Worm (Caenorhabditis elegans) whole organism, L2 larva: ENCODE measurements around the gene Y62H9A.7.

Experiments
- F13H6.1 ChIP-seq: sonication (generic microtip); optimal IDR thresholded peaks from 2 replicates; lab custom pipeline; 2016; ENCODE audit warnings: missing genetic modification characterization, missing compliant biosample characterization
- ZK546.5 ChIP-seq: sonication (generic microtip); optimal IDR thresholded peaks from 2 replicates; lab custom pipeline; 2017; ENCODE audit warnings: missing biosample characterization, missing genetic modification characterization
- alr-1 ChIP-seq: fragments of 150-350 bp; optimal IDR thresholded peaks from 2 replicates; lab custom pipeline; 2014; ENCODE audit warnings: missing biosample characterization, missing genetic modification characterization
- ceh-16 ChIP-seq: fragments of 150-350 bp; optimal IDR thresholded peaks from 2 replicates; lab custom pipeline; 2014; ENCODE audit warnings: missing biosample characterization, missing genetic modification characterization
- ceh-82 ChIP-seq: fragments of 150-350 bp; optimal IDR thresholded peaks from 2 replicates; lab custom pipeline; 2014; ENCODE audit warnings: missing biosample characterization, missing genetic modification characterization
- dmd-4 ChIP-seq: sonication (generic microtip); optimal IDR thresholded peaks from 2 replicates; lab custom pipeline; 2017; ENCODE audit warnings: missing biosample characterization, missing genetic modification characterization
- elt-1 ChIP-seq: fragments of 150-350 bp; optimal IDR thresholded peaks from 2 replicates; lab custom pipeline; 2014; ENCODE audit warnings: missing biosample characterization, missing genetic modification characterization
- elt-3 ChIP-seq: sonication (generic microtip); optimal IDR thresholded peaks from 2 replicates; lab custom pipeline; 2017; ENCODE audit warnings: missing biosample characterization, missing genetic modification characterization
- lin-11 ChIP-seq: fragments of 150-350 bp; sonication (generic microtip); optimal IDR thresholded peaks from 2 replicates; lab custom pipeline; 2014; ENCODE audit warnings: missing biosample characterization, missing genetic modification characterization, inconsistent platforms, mixed read lengths
- lin-13 ChIP-seq: fragments of 150-350 bp; optimal IDR thresholded peaks from 2 replicates; lab custom pipeline; 2014; ENCODE audit warnings: missing biosample characterization, missing genetic modification reagents, missing genetic modification characterization
- lin-39 ChIP-seq: fragments of 150-350 bp; optimal IDR thresholded peaks from 2 replicates; lab custom pipeline; 2014; ENCODE audit warnings: missing biosample characterization, missing genetic modification reagents, missing genetic modification characterization
- mab-5 ChIP-seq: fragments of 150-350 bp; optimal IDR thresholded peaks from 2 replicates; lab custom pipeline; 2014; ENCODE audit warnings: missing biosample characterization, missing genetic modification characterization
- mdl-1 ChIP-seq, 2 experiments: fragments of 150-350 bp in 1 of 2; sonication (generic microtip) in 1 of 2; optimal IDR thresholded peaks; 2 replicates each; lab custom pipeline; 2017; ENCODE audit warnings: missing biosample characterization in 2 of 2, missing genetic modification characterization in 2 of 2
- nhr-10 ChIP-seq: sonication (generic microtip); optimal IDR thresholded peaks from 2 replicates; lab custom pipeline; 2017; ENCODE audit warnings: missing biosample characterization, missing genetic modification characterization
- nhr-11 ChIP-seq: fragments of 150-350 bp; optimal IDR thresholded peaks from 2 replicates; lab custom pipeline; 2014; ENCODE audit warnings: missing biosample characterization, missing genetic modification characterization
- nhr-12 ChIP-seq: fragments of 150-350 bp; optimal IDR thresholded peaks from 2 replicates; lab custom pipeline; 2014; ENCODE audit warnings: missing biosample characterization, missing genetic modification characterization
- nhr-129 ChIP-seq: fragments of 150-350 bp; optimal IDR thresholded peaks from 2 replicates; lab custom pipeline; 2014; ENCODE audit warnings: missing biosample characterization, missing genetic modification characterization
- nhr-23 ChIP-seq: fragments of 150-350 bp; optimal IDR thresholded peaks from 2 replicates; lab custom pipeline; 2014; ENCODE audit warnings: missing biosample characterization, missing genetic modification reagents, missing genetic modification characterization
- nhr-237 ChIP-seq: fragments of 150-350 bp; optimal IDR thresholded peaks from 2 replicates; lab custom pipeline; 2014; ENCODE audit warnings: missing biosample characterization, missing genetic modification characterization
- nhr-6 ChIP-seq: fragments of 150-350 bp; optimal IDR thresholded peaks from 2 replicates; lab custom pipeline; 2014; ENCODE audit warnings: missing biosample characterization, missing genetic modification characterization
- nhr-77 ChIP-seq: fragments of 150-350 bp; optimal IDR thresholded peaks from 2 replicates; lab custom pipeline; 2014; ENCODE audit warnings: missing biosample characterization, missing genetic modification characterization
- sem-4 ChIP-seq: fragments of 150-350 bp; optimal IDR thresholded peaks from 2 replicates; lab custom pipeline; 2014; ENCODE audit warnings: missing biosample characterization, missing genetic modification reagents, missing genetic modification characterization
- sma-3 ChIP-seq: sonication (generic microtip); optimal IDR thresholded peaks from 2 replicates; lab custom pipeline; 2016; ENCODE audit warnings: missing genetic modification reagents, missing genetic modification characterization, missing compliant biosample characterization
- unc-39 ChIP-seq: fragments of 150-350 bp; optimal IDR thresholded peaks from 2 replicates; lab custom pipeline; 2014; ENCODE audit warnings: missing biosample characterization, missing genetic modification characterization
- unc-55 ChIP-seq: fragments of 150-350 bp; sonication (generic microtip); optimal IDR thresholded peaks from 3 replicates; lab custom pipeline; 2014; ENCODE audit warnings: missing biosample characterization, missing genetic modification reagents, missing genetic modification characterization
- zag-1 ChIP-seq: fragments of 150-350 bp; optimal IDR thresholded peaks from 2 replicates; lab custom pipeline; 2014; ENCODE audit warnings: missing biosample characterization, missing genetic modification characterization
- ztf-1 ChIP-seq: fragments of 200-800 bp; sonication (Bioruptor generic); conservative IDR thresholded peaks from 2 replicates; pipeline ENCODE4 v1.3.6; 2022; ENCODE audit warnings: missing genetic modification characterization, missing compliant biosample characterization
- ztf-11 ChIP-seq: sonication (generic microtip); optimal IDR thresholded peaks from 2 replicates; lab custom pipeline; 2017; ENCODE audit warnings: missing biosample characterization, missing genetic modification characterization

Y62H9A.7 gene

DNA sequence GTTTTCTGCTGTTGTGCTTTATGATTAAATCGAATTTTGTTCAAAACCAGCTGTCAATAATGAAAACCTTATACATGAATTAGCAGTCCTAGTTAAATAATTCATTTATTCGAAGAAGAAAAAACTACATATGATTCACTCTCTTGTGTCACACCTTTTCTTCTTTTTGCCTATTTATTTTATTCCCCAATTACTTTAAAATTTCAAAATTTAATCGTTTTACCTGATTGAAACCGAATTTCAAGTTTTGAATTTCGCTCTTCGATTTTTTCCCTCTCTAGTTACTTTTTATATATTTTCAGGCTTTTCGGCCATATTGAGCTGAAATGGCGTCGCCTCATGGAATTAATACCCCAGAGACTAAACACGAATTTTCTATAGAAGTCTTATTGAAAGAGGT is 33.0 kb downstream of the Y62H9A.7 start, which contains the start of gene xtr-1:
xtr-1 (plus strand) TSS at position 301 of the 400 bp plus-strand sequence.
- TF ChIP-seq zag-1 = no peak
- no peak for TF ChIP-seq alr-1
- no peak for TF ChIP-seq nhr-237
- no peak for TF ChIP-seq sma-3 (GFP tag; lab: Kevin White, UChicago)
- no peak for TF ChIP-seq mab-5 (tag; lab: Kevin White, UChicago)
- TF ChIP-seq nhr-12 (tag; lab: Kevin White, UChicago) = no peak
- no peak for TF ChIP-seq elt-1 (tag; lab: Kevin White, UChicago)
- TF ChIP-seq ceh-16 (tag; lab: Kevin White, UChicago) = no peak
- no peak for TF ChIP-seq nhr-23 (tag; lab: Kevin White, UChicago)

DNA sequence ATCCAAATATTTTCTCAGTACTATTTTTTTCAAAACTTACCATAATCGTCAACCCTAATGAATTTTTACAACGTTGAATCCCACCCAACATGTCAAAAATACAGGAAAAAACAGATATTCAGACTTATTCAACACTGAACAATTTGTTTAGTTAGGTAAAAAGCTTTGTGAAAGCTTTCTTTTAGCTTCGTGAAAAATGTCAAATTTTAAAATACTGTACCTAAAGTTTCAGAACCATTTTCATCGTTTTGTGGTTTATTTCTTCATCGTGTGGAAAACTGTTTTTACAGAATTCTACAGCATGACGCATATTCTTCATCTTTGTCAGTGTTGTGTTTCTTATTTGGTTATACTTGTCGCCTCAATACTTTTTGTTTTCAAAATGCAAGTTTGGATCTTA is 34.9 kb downstream of the Y62H9A.7 start, which contains the start of gene F54F7.14:
F54F7.14 (plus strand) TSS at position 301 of the 400 bp plus-strand sequence.
- no peak for TF ChIP-seq nhr-6 (tag; lab: Kevin White, UChicago)
- no peak for TF ChIP-seq lin-39 (tag; lab: Kevin White, UChicago)
- no peak for TF ChIP-seq ztf-11 (tag; lab: Kevin White, UChicago)
- no peak for TF ChIP-seq F13H6.1 (tag; lab: Kevin White, UChicago)
- TF ChIP-seq nhr-12 (tag; lab: Kevin White, UChicago) = no peak

ce11 chrX:11850082-11850481 is 35.4 kb downstream of the Y62H9A.7 start, which contains the start of gene F54F7.3:
TSS of gene F54F7.3 (minus strand) at chrX:11850182.
- no peak for TF ChIP-seq unc-55 (GFP tag; lab: Kevin White, UChicago)
- TF ChIP-seq lin-11 (tag; lab: Kevin White, UChicago) = no peak
- no peak for TF ChIP-seq ceh-82 (tag; lab: Kevin White, UChicago)

DNA sequence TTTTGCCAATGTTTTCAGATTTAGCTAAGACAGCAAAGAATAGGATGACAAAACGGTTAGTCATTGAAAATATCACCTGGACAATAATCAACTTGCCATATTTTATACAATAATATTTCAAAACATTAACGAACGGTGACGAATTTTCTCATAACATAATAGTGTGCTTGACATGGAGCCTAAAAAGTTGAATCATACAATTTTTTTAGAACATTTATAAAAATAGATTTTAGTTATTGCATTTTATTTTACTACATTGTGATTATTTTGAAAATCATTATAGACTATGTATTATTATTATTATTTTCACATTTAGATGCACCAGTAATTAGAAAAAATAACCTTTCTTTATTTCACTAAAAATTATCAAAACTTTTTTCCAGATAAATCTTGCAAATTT is 36.9 kb downstream of the Y62H9A.7 start, which contains the start of gene F54F7.9:
F54F7.9 (minus strand) TSS at position 101 of the 400 bp plus-strand sequence.
- TF ChIP-seq lin-13 (GFP tag; lab: Kevin White, UChicago) (no peak), mab-5 (tag; lab: Kevin White, UChicago) (no peak), nhr-77 (no peak), unc-39 (tag; lab: Kevin White, UChicago) (no peak)
- TF ChIP-seq, all 48 proteins: peak for 0

DNA sequence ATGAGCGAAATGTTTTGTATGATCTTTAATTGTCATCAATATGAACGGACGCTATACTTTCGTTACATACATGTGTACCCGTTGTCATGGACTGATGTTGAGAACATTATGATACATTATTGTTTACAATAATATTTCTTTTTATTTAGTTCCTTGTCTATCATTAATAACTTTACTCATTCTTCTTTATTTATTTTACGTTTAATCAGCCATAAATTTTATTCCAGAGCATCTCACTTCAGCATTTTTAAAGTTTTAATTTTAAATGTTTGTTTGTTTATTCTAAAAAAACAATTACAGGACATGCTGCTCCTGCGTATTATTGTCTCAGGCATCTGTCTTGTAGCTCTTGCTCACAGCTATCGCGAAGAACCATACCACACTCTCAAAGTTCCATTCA is 42.1 kb downstream of the Y62H9A.7 start, which contains the start of gene F54F7.2:
F54F7.2 (plus strand) TSS at position 301 of the 400 bp plus-strand sequence.
- no peak for TF ChIP-seq mdl-1 (tag; optimal IDR thresholded peaks at IDR 0.05; lab: Kevin White, UChicago)
- TF ChIP-seq dmd-4 (tag; lab: Kevin White, UChicago) = no peak
- TF ChIP-seq ztf-1 = no peak

DNA sequence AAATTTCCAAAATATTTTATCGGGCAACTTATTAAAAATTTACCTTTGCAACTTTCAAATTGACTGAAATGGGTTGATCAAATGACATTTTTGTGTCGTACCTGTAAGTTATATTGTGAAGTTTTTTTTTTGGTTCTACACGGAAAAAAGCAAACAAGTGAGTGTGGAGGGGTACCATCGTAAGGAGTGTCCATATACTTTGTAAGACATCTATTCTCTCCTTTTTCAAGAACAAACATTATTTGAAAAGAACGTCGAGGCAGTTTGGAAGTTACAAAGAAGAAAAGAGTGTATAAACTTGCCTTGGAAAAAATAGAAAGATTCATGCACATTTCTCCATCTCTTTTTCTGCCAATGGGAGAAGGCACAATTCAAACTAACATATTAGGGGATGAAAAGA is 48.1 kb downstream of the Y62H9A.7 start, which contains the start of gene taf-7.1:
taf-7.1 (minus strand) TSS at position 101 of the 400 bp plus-strand sequence.
- TF ChIP-seq nhr-11 (tag; lab: Kevin White, UChicago) (no peak), sem-4 (tag; lab: Kevin White, UChicago) (no peak), elt-3 (tag; lab: Kevin White, UChicago) (no peak), ZK546.5 (tag; lab: Kevin White, UChicago) (no peak), nhr-10 (tag; lab: Kevin White, UChicago) (no peak), nhr-23 (tag; lab: Kevin White, UChicago) (no peak), ztf-1 (no peak), dmd-4 (tag; lab: Kevin White, UChicago) (no peak), nhr-129 (tag; lab: Kevin White, UChicago) (no peak)
